Worm (Caenorhabditis elegans): ENCODE measurements around the gene T19D7.5.

ce11 chrX:654804-655203, 11.2 kb downstream of the T19D7.5 start, which contains the start of gene ifc-2:
- no peak for TF ChIP-seq him-1 (tag; optimal IDR thresholded peaks at IDR 0.05)
- TF ChIP-seq dao-5 (tag; optimal IDR thresholded peaks at IDR 0.05), result no peak
- no peak for TF ChIP-seq W03F9.2 (tag; optimal IDR thresholded peaks at IDR 0.05)

Measured in whole organism, L4/young adult.